Fruit fly (Drosophila melanogaster): ENCODE results near the gene nab.

Gene nab

DNA sequence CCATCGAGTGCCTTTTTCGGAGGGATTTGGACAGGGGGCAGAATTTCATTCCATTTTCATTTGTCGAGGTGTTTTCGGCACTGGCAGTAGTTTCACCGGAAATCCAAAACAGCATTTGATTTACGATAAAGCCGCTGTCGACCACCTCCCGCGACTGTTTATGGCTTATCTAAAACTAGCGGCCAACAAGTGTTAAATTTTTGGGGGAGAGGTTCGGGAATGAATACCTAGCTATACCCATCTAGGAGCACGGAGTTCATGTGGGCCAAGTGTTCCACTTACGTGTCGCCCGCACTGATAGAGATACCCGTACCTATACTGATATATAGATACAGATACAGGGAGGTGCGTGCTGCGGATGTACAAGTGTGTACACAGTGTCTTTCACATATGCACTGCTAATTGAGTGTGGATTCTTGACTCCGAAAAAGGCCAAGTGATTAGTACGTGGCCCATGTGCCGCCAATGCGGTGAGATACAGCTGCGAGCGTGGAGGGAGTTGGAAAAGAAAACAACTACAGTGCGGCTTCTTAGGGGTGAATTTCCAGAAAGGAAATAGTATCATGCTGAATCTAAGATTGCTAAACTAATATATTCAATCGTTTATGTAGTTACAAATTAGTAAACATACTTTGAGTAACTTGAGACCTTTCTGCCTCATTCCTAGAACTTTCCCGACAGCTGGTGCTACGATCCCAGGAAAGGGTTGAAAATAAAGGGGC lies 40.9 kb downstream of the nab start:
- TF ChIP-seq psq (GFP tag; optimal IDR thresholded peaks at IDR 0.05), result no peak
- peak; percentile 27 for TF ChIP-seq CG18262 (tag; optimal IDR thresholded peaks at IDR 0.05)
- peak; percentile 88 for TF ChIP-seq twi (tag; optimal IDR thresholded peaks at IDR 0.05)
- peak; percentile 24 for TF ChIP-seq pfk (GFP tag; optimal IDR thresholded peaks at IDR 0.05)
- TF ChIP-seq CG11723 (GFP tag; optimal IDR thresholded peaks at IDR 0.05), result no peak
- TF ChIP-seq CG6689 (GFP tag; IDR thresholded peaks at IDR 0.05), result 0 out of 2 replicates have a peak, but pooled peaks have one; percentile 11
- TF ChIP-seq ara (GFP tag; IDR thresholded peaks at IDR 0.05), result 0 out of 2 replicates have a peak, but pooled peaks have one; percentile 20
- peak; percentile 9 for TF ChIP-seq bcd (GFP tag; optimal IDR thresholded peaks at IDR 0.05)
- peak; percentile 67 for TF ChIP-seq Vsx1 (GFP tag; optimal IDR thresholded peaks at IDR 0.05)
- TF ChIP-seq Adf1 (GFP tag; IDR thresholded peaks at IDR 0.05), result no peak
- peak; percentile 39 for TF ChIP-seq pros (GFP tag; optimal IDR thresholded peaks at IDR 0.05)
- TF ChIP-seq gcm (GFP tag; optimal IDR thresholded peaks at IDR 0.05), result peak; percentile 63
- peak; percentile 81 for TF ChIP-seq HLHmδ (GFP tag; optimal IDR thresholded peaks at IDR 0.05)
- peak; percentile 3 for TF ChIP-seq Sry-β (GFP tag; optimal IDR thresholded peaks at IDR 0.05)
- TF ChIP-seq sens (GFP tag), result peak; percentile 46
- TF ChIP-seq luna (GFP tag; optimal IDR thresholded peaks at IDR 0.05), result no peak
- peak; percentile 95 for TF ChIP-seq kni (GFP tag; optimal IDR thresholded peaks at IDR 0.05)
- peak; percentile 14 for TF ChIP-seq CG12071 (GFP tag; optimal IDR thresholded peaks at IDR 0.05)
- 0 out of 2 replicates have a peak, but pooled peaks have one; percentile 12 for TF ChIP-seq crol (GFP tag; IDR thresholded peaks at IDR 0.05)
- peak; percentile 4 for TF ChIP-seq Ets97D (GFP tag; optimal IDR thresholded peaks at IDR 0.05)
- TF ChIP-seq Lpt (GFP tag; optimal IDR thresholded peaks at IDR 0.05), result peak; percentile 16
- no peak for TF ChIP-seq Spps (tag; optimal IDR thresholded peaks at IDR 0.05)
- TF ChIP-seq cg (GFP tag; optimal IDR thresholded peaks at IDR 0.05), result peak; percentile 38
- TF ChIP-seq dmrt99B (tag; optimal IDR thresholded peaks at IDR 0.05), result peak; percentile 5
- TF ChIP-seq Med (GFP tag), result peak; percentile 38
- peak; percentile 23 for TF ChIP-seq CG6813 (GFP tag; optimal IDR thresholded peaks at IDR 0.05)
- TF ChIP-seq CG6254 (GFP tag; optimal IDR thresholded peaks at IDR 0.05), result peak; percentile 23
- TF ChIP-seq hkb (optimal IDR thresholded peaks at IDR 0.05), result no peak
- 0 out of 2 replicates have a peak, but pooled peaks have one; percentile 7 for TF ChIP-seq hkb (GFP tag; IDR thresholded peaks at IDR 0.05)
- TF ChIP-seq stwl (tag; optimal IDR thresholded peaks at IDR 0.05), result peak; percentile 39
- TF ChIP-seq CG2199 (GFP tag; IDR thresholded peaks at IDR 0.05), result 0 out of 3 replicates have a peak, but pooled peaks have one; percentile 49
- TF ChIP-seq pho (GFP tag; optimal IDR thresholded peaks at IDR 0.05), result peak; percentile 8
- TF ChIP-seq bsh (GFP tag; optimal IDR thresholded peaks at IDR 0.05), result peak in 1 of 2 experiments; percentile 3
- TF ChIP-seq otp (GFP tag; IDR thresholded peaks at IDR 0.05), result peak; percentile 50; the same call in 1 of the 3 replicates
- TF ChIP-seq Xbp1 (GFP tag; optimal IDR thresholded peaks at IDR 0.05), result peak; percentile 32
- TF ChIP-seq Sox102F (GFP tag; optimal IDR thresholded peaks at IDR 0.05), result peak; percentile 6
- TF ChIP-seq CG10543 (GFP tag; optimal IDR thresholded peaks at IDR 0.05), result peak; percentile 23
- peak; percentile 17 for TF ChIP-seq gem (tag; optimal IDR thresholded peaks at IDR 0.05)
- TF ChIP-seq nerfin-1 (tag; optimal IDR thresholded peaks at IDR 0.05), result no peak
- TF ChIP-seq Hmr (GFP tag; optimal IDR thresholded peaks at IDR 0.05), result peak; percentile 3
- no peak for TF ChIP-seq lov (optimal IDR thresholded peaks at IDR 0.05)
- TF ChIP-seq lov (GFP tag; IDR thresholded peaks at IDR 0.05), result 0 out of 3 replicates have a peak, but pooled peaks have one; percentile 7
- TF ChIP-seq CG14710 (tag; optimal IDR thresholded peaks at IDR 0.05), result peak; percentile 92
- TF ChIP-seq Bteb2 (GFP tag; optimal IDR thresholded peaks at IDR 0.05), result no peak
- no peak for TF ChIP-seq fu2 (GFP tag; optimal IDR thresholded peaks at IDR 0.05)
- peak; percentile 11 for TF ChIP-seq bab2 (GFP tag; optimal IDR thresholded peaks at IDR 0.05)
- 0 out of 2 replicates have a peak, but pooled peaks have one; percentile 9 for TF ChIP-seq chm (GFP tag; IDR thresholded peaks at IDR 0.05)
- TF ChIP-seq so (GFP tag; IDR thresholded peaks at IDR 0.05), result 0 out of 3 replicates have a peak, but pooled peaks have one; percentile 11
- TF ChIP-seq dpn (GFP tag; optimal IDR thresholded peaks at IDR 0.05), result no peak

All from whole organism, embryonic.